Fruit fly (Drosophila melanogaster) whole organism, embryonic: ENCODE measurements around the gene CG6041.
A peak's percentile ranks its signal among the peaks of the same experiment; 100 is the strongest.

ENCODE experiments used
- Abd-B ChIP-seq: fragments of 200-800 bp; sonication (Bioruptor generic); optimal IDR thresholded peaks from 2 replicates; lab custom pipeline; 2018; ENCODE audit warnings: missing biosample characterization, mild to moderate bottlenecking, missing genetic modification characterization, moderate library complexity
- Antp ChIP-seq: fragments of 200-800 bp; sonication (Bioruptor generic); optimal IDR thresholded peaks from 3 replicates; lab custom pipeline; 2016; ENCODE audit warnings: missing biosample characterization, missing genetic modification characterization
- Asciz ChIP-seq: fragments of 200-800 bp; sonication (Bioruptor generic); optimal IDR thresholded peaks from 2 replicates; lab custom pipeline; 2017; ENCODE audit warnings: missing biosample characterization, mild to moderate bottlenecking, missing genetic modification characterization, missing genetic modification reagents
- BtbVII ChIP-seq: fragments of 200-800 bp; sonication (Bioruptor generic); optimal IDR thresholded peaks from 3 replicates; lab custom pipeline; 2017; ENCODE audit warnings: missing biosample characterization, mild to moderate bottlenecking, missing genetic modification characterization
- CG10431 ChIP-seq: fragments of 200-800 bp; sonication (Bioruptor generic); optimal IDR thresholded peaks from 3 replicates; lab custom pipeline; 2018; ENCODE audit warnings: missing biosample characterization, mild to moderate bottlenecking, missing genetic modification characterization
- CG11695 ChIP-seq: fragments of 200-800 bp; sonication (Bioruptor generic); IDR thresholded peaks from 3 replicates; pipeline ENCODE4 v1.3.6; 2022; ENCODE audit warnings: missing biosample characterization, missing genetic modification characterization
- Camta ChIP-seq: fragments of 200-800 bp; sonication (Bioruptor generic); optimal IDR thresholded peaks from 2 replicates; lab custom pipeline; 2016; ENCODE audit warnings: missing biosample characterization, missing genetic modification characterization
- Gsc ChIP-seq: fragments of 200-800 bp; sonication (Bioruptor generic); IDR thresholded peaks from 2 replicates; pipeline ENCODE4 v1.3.6; 2022; ENCODE audit warnings: missing biosample characterization, missing genetic modification characterization
- MBD-R2 ChIP-seq: fragments of 200-800 bp; sonication (Bioruptor generic); IDR thresholded peaks from 2 replicates; pipeline ENCODE4 v1.3.6; 2022; ENCODE audit warnings: missing biosample characterization, missing genetic modification characterization
- fu2 ChIP-seq: fragments of 200-800 bp; sonication (Bioruptor generic); optimal IDR thresholded peaks from 2 replicates; lab custom pipeline; 2016; ENCODE audit warnings: missing biosample characterization, missing genetic modification characterization
- insv ChIP-seq, 2 experiments: fragments of 200-800 bp; sonication (Bioruptor generic); optimal IDR thresholded peaks; 3 replicates each; lab custom pipeline; 2016 to 2018; ENCODE audit warnings: missing biosample characterization in 2 of 2, missing genetic modification characterization in 2 of 2
- knrl ChIP-seq: fragments of 200-800 bp; sonication (Bioruptor generic); IDR thresholded peaks from 3 replicates; pipeline ENCODE4 v1.3.6; 2022; ENCODE audit warnings: missing biosample characterization, missing genetic modification characterization; ENCODE audit not compliant: partially characterized antibody
- nau ChIP-seq: fragments of 200-800 bp; sonication (Bioruptor generic); optimal IDR thresholded peaks from 3 replicates; lab custom pipeline; 2017; ENCODE audit warnings: missing biosample characterization, mild to moderate bottlenecking, missing genetic modification characterization, missing genetic modification reagents
- tio ChIP-seq: fragments of 200-800 bp; sonication (Bioruptor generic); optimal IDR thresholded peaks from 2 replicates; lab custom pipeline; 2017; ENCODE audit warnings: missing biosample characterization, missing genetic modification characterization, inconsistent platforms

dm6 chrX:5968094-5968723, 20.2 kb downstream of the CG6041 start:
- TF ChIP-seq Gsc (no peak), nau (GFP tag; lab: Kevin White, UChicago) (no peak), insv (GFP tag; optimal IDR thresholded peaks at IDR 0.05; lab: Kevin White, UChicago) (no peak), CG10431 (GFP tag; lab: Kevin White, UChicago) (no peak), BtbVII (GFP tag; lab: Kevin White, UChicago) (no peak), tio (GFP tag; lab: Kevin White, UChicago) (no peak), Antp (GFP tag; lab: Kevin White, UChicago) (peak; percentile 38), CG11695 (GFP tag; lab: Robert Waterston, UW) (peak; percentile 43; the same call in 1 of the 3 replicates), Abd-B (GFP tag; lab: Kevin White, UChicago) (no peak), knrl (GFP tag; lab: Robert Waterston, UW) (no peak), Camta (GFP tag; lab: Kevin White, UChicago) (peak; percentile 7), Asciz (GFP tag; lab: Kevin White, UChicago) (no peak), MBD-R2 (no peak), fu2 (no peak)
